Worm (Caenorhabditis elegans) whole organism, L4 larva: ENCODE measurements around the gene C55A1.1.

ENCODE experiments used
- D1046.2 ChIP-seq: fragments of 200-800 bp; sonication (Bioruptor generic); IDR thresholded peaks from 2 replicates; pipeline ENCODE4 v1.3.6; 2022; ENCODE audit warnings: missing genetic modification characterization, missing compliant biosample characterization
- F10B5.3 ChIP-seq: sonication (generic microtip); optimal IDR thresholded peaks from 2 replicates; lab custom pipeline; 2016; ENCODE audit warnings: mild to moderate bottlenecking, missing genetic modification characterization, missing compliant biosample characterization
- F49E8.2 ChIP-seq: sonication (generic microtip); optimal IDR thresholded peaks from 2 replicates; lab custom pipeline; 2016; ENCODE audit warnings: missing compliant biosample characterization, mild to moderate bottlenecking, missing genetic modification characterization, borderline replicate concordance
- Y105C5A.15 ChIP-seq: fragments of 200-800 bp; sonication (Bioruptor generic); IDR thresholded peaks from 2 replicates; pipeline ENCODE4 v1.3.6; 2022; ENCODE audit warnings: missing genetic modification characterization, missing compliant biosample characterization
- Y48G9A.11 ChIP-seq: fragments of 200-800 bp; sonication (Bioruptor generic); IDR thresholded peaks from 2 replicates; pipeline ENCODE4 v1.3.6; 2022; ENCODE audit warnings: missing genetic modification reagents, missing genetic modification characterization, missing compliant biosample characterization
- Y75B8A.6 ChIP-seq: fragments of 200-800 bp; sonication (Bioruptor generic); IDR thresholded peaks from 2 replicates; pipeline ENCODE4 v1.3.6; 2022; ENCODE audit warnings: missing genetic modification reagents, missing genetic modification characterization, missing compliant biosample characterization
- aha-1 ChIP-seq: fragments of 150-350 bp; peaks from one replicate; lab custom pipeline; 2014; ENCODE audit warnings: missing biosample characterization, missing genetic modification characterization
- aly-2 ChIP-seq: sonication (generic microtip); optimal IDR thresholded peaks from 2 replicates; lab custom pipeline; 2018; ENCODE audit warnings: missing biosample characterization, missing genetic modification characterization
- arid-1 ChIP-seq: fragments of 200-800 bp; sonication (Bioruptor generic); conservative IDR thresholded peaks from 2 replicates; pipeline ENCODE4 v1.3.6; 2022; ENCODE audit warnings: missing genetic modification reagents, missing genetic modification characterization, missing compliant biosample characterization
- ceh-62 ChIP-seq: sonication (generic microtip); optimal IDR thresholded peaks from 2 replicates; lab custom pipeline; 2017; ENCODE audit warnings: missing biosample characterization, missing genetic modification characterization
- cey-2 ChIP-seq: sonication (generic microtip); optimal IDR thresholded peaks from 3 replicates; lab custom pipeline; 2017; ENCODE audit warnings: missing genetic modification characterization, mild to moderate bottlenecking, missing compliant biosample characterization, antibody characterized with exemption, borderline replicate concordance; ENCODE audit not compliant: insufficient read depth
- daf-19 ChIP-seq: fragments of 200-800 bp; sonication (Bioruptor generic); conservative IDR thresholded peaks from 2 replicates; pipeline ENCODE4 v1.3.6; 2022; ENCODE audit warnings: missing genetic modification characterization, missing compliant biosample characterization
- daf-8 ChIP-seq: fragments of 200-800 bp; sonication (Bioruptor generic); IDR thresholded peaks from 2 replicates; pipeline ENCODE4 v1.3.6; 2022; ENCODE audit warnings: missing genetic modification characterization, missing compliant biosample characterization
- dmd-8 ChIP-seq: fragments of 200-800 bp; sonication (Bioruptor generic); IDR thresholded peaks from 2 replicates; pipeline ENCODE4 v1.3.6; 2022; ENCODE audit warnings: missing genetic modification characterization, missing compliant biosample characterization
- dmd-9 ChIP-seq: fragments of 200-800 bp; sonication (Bioruptor generic); IDR thresholded peaks from 2 replicates; pipeline ENCODE4 v1.3.6; 2022; ENCODE audit warnings: missing genetic modification reagents, missing genetic modification characterization, missing compliant biosample characterization
- dve-1 ChIP-seq: sonication (generic microtip); optimal IDR thresholded peaks from 2 replicates; lab custom pipeline; 2017; ENCODE audit warnings: antibody characterized with exemption, mild to moderate bottlenecking, missing genetic modification characterization, missing compliant biosample characterization; ENCODE audit not compliant: insufficient read depth
- egl-27 ChIP-seq: sonication (generic microtip); optimal IDR thresholded peaks from 3 replicates; lab custom pipeline; 2017; ENCODE audit warnings: missing biosample characterization, missing genetic modification reagents, missing genetic modification characterization
- fkh-10 ChIP-seq: fragments of 150-350 bp; optimal IDR thresholded peaks from 2 replicates; lab custom pipeline; 2014; ENCODE audit warnings: missing biosample characterization, missing genetic modification reagents, missing genetic modification characterization
- hlh-30 ChIP-seq: sonication (generic microtip); optimal IDR thresholded peaks from 2 replicates; lab custom pipeline; 2017; ENCODE audit warnings: antibody characterized with exemption, mild to moderate bottlenecking, missing genetic modification characterization, missing compliant biosample characterization; ENCODE audit not compliant: insufficient read depth
- lim-7 ChIP-seq: fragments of 200-800 bp; sonication (Bioruptor generic); IDR thresholded peaks from 2 replicates; pipeline ENCODE4 v1.3.6; 2022; ENCODE audit warnings: missing genetic modification characterization, missing compliant biosample characterization
- lin-1 ChIP-seq: fragments of 200-800 bp; sonication (Bioruptor generic); IDR thresholded peaks from 2 replicates; pipeline ENCODE4 v1.3.6; 2022; ENCODE audit warnings: missing genetic modification reagents, missing genetic modification characterization, missing compliant biosample characterization
- lin-29 ChIP-seq: fragments of 200-800 bp; sonication (Bioruptor generic); IDR thresholded peaks from 2 replicates; pipeline ENCODE4 v1.3.6; 2022; ENCODE audit warnings: missing genetic modification reagents, missing genetic modification characterization, missing compliant biosample characterization
- lin-39 ChIP-seq: fragments of 150-350 bp; optimal IDR thresholded peaks from 2 replicates; lab custom pipeline; 2014; ENCODE audit warnings: missing biosample characterization, missing genetic modification reagents, missing genetic modification characterization
- mdl-1 ChIP-seq, 2 experiments: fragments of 150-350 bp in 1 of 2; sonication (generic microtip) in 1 of 2; optimal IDR thresholded peaks; 2 replicates each; lab custom pipeline; 2014 to 2017; ENCODE audit warnings: missing biosample characterization in 2 of 2, missing genetic modification characterization in 2 of 2
- mdt-29 ChIP-seq: fragments of 200-800 bp; sonication (Bioruptor generic); IDR thresholded peaks from 2 replicates; pipeline ENCODE4 v1.3.6; 2022; ENCODE audit warnings: missing genetic modification reagents, missing genetic modification characterization, missing compliant biosample characterization
- mes-2 ChIP-seq: sonication (generic microtip); optimal IDR thresholded peaks from 2 replicates; lab custom pipeline; 2016; ENCODE audit warnings: missing genotype, mild to moderate bottlenecking, missing genetic modification characterization, missing compliant biosample characterization; ENCODE audit not compliant: poor library complexity, severe bottlenecking
- mxl-2 ChIP-seq: fragments of 200-800 bp; sonication (Bioruptor generic); conservative IDR thresholded peaks from 2 replicates; pipeline ENCODE4 v1.3.6; 2022; ENCODE audit warnings: missing genetic modification reagents, missing genetic modification characterization, missing compliant biosample characterization
- mxl-3 ChIP-seq: fragments of 200-800 bp; sonication (Bioruptor generic); optimal IDR thresholded peaks from 2 replicates; lab custom pipeline; 2018; ENCODE audit warnings: mild to moderate bottlenecking, missing genetic modification characterization, missing compliant biosample characterization
- nhr-102 ChIP-seq: sonication (generic microtip); optimal IDR thresholded peaks from 2 replicates; lab custom pipeline; 2016; ENCODE audit warnings: mild to moderate bottlenecking, missing genetic modification characterization, moderate library complexity, missing compliant biosample characterization
- nhr-25 ChIP-seq: sonication (generic microtip); optimal IDR thresholded peaks from 2 replicates; lab custom pipeline; 2017; ENCODE audit warnings: missing genetic modification characterization, mild to moderate bottlenecking, missing compliant biosample characterization, antibody characterized with exemption, moderate library complexity, borderline replicate concordance; ENCODE audit not compliant: insufficient read depth
- nhr-28 ChIP-seq: fragments of 150-350 bp; optimal IDR thresholded peaks from 2 replicates; lab custom pipeline; 2014; ENCODE audit warnings: missing biosample characterization, missing genetic modification characterization
- nhr-48 ChIP-seq: sonication (generic microtip); optimal IDR thresholded peaks from 2 replicates; lab custom pipeline; 2016; ENCODE audit warnings: mild to moderate bottlenecking, missing genetic modification characterization, missing compliant biosample characterization
- nhr-6 ChIP-seq: fragments of 150-350 bp; optimal IDR thresholded peaks from 2 replicates; lab custom pipeline; 2014; ENCODE audit warnings: missing biosample characterization, missing genetic modification characterization
- nhr-76 ChIP-seq: fragments of 150-350 bp; optimal IDR thresholded peaks from 2 replicates; lab custom pipeline; 2014; ENCODE audit warnings: missing biosample characterization, missing genetic modification characterization
- pqm-1 ChIP-seq: sonication (generic microtip); optimal IDR thresholded peaks from 2 replicates; lab custom pipeline; 2017; ENCODE audit warnings: missing biosample characterization, missing genetic modification characterization
- rbr-2 ChIP-seq: sonication (generic microtip); optimal IDR thresholded peaks from 2 replicates; lab custom pipeline; 2016; ENCODE audit warnings: missing genotype, missing genetic modification characterization, missing compliant biosample characterization
- saeg-2 ChIP-seq: fragments of 200-800 bp; sonication (Bioruptor generic); IDR thresholded peaks from 2 replicates; pipeline ENCODE4 v1.3.6; 2022; ENCODE audit warnings: missing genetic modification reagents, missing genetic modification characterization, missing compliant biosample characterization
- sdz-12 ChIP-seq: fragments of 200-800 bp; sonication (Bioruptor generic); optimal IDR thresholded peaks from 2 replicates; lab custom pipeline; 2018; ENCODE audit warnings: mild to moderate bottlenecking, missing genetic modification characterization, missing compliant biosample characterization
- snpc-1.2 ChIP-seq: fragments of 200-800 bp; sonication (Bioruptor generic); IDR thresholded peaks from 2 replicates; pipeline ENCODE4 v1.3.6; 2022; ENCODE audit warnings: missing genetic modification reagents, missing genetic modification characterization, missing compliant biosample characterization
- snpc-4 ChIP-seq: fragments of 150-350 bp; optimal IDR thresholded peaks from 2 replicates; lab custom pipeline; 2014; ENCODE audit warnings: missing biosample characterization, missing genetic modification characterization
- spr-3 ChIP-seq: fragments of 200-800 bp; sonication (Bioruptor generic); optimal IDR thresholded peaks from 2 replicates; lab custom pipeline; 2018; ENCODE audit warnings: mild to moderate bottlenecking, missing genetic modification characterization, missing compliant biosample characterization
- tra-1 ChIP-seq: fragments of 200-800 bp; sonication (Bioruptor generic); IDR thresholded peaks from 2 replicates; pipeline ENCODE4 v1.3.6; 2022; ENCODE audit warnings: missing genetic modification reagents, missing genetic modification characterization, missing compliant biosample characterization
- unc-130 ChIP-seq: sonication (generic microtip); optimal IDR thresholded peaks from 2 replicates; lab custom pipeline; 2016; ENCODE audit warnings: missing genetic modification reagents, missing genetic modification characterization, missing compliant biosample characterization
- unc-39 ChIP-seq: sonication (generic microtip); optimal IDR thresholded peaks from 2 replicates; lab custom pipeline; 2017; ENCODE audit warnings: missing biosample characterization, missing genetic modification characterization
- unc-62 ChIP-seq, 3 experiments: fragments of 150-350 bp in 1 of 3; sonication (generic microtip); optimal IDR thresholded peaks in 2 of 3; peaks in 1 of 3; 1 replicate in 1 of 3; 2 replicates in 2 of 3; lab custom pipeline; 2014 to 2017; ENCODE audit warnings: missing biosample characterization in 3 of 3, missing genetic modification characterization in 3 of 3, missing genetic modification reagents in 3 of 3, missing genotype in 1 of 3
- ztf-11 ChIP-seq: fragments of 150-350 bp; optimal IDR thresholded peaks from 2 replicates; lab custom pipeline; 2014; ENCODE audit warnings: missing biosample characterization, missing genetic modification characterization

C55A1.1 gene

ce11 chrV:15666718-15667117, 45.1 kb downstream of the C55A1.1 start (continued):
- no peak for TF ChIP-seq snpc-1.2 (GFP tag; lab: Robert Waterston, UW)
- TF ChIP-seq egl-27 = no peak
- no peak for TF ChIP-seq fkh-10 (GFP tag; lab: Kevin White, UChicago)
- TF ChIP-seq sdz-12 (GFP tag; lab: Kevin White, UChicago) = no peak
- TF ChIP-seq saeg-2 (GFP tag; lab: Robert Waterston, UW) = 0 out of 2 replicates have a peak, but pooled peaks have one; percentile 27
- peak; percentile 70 for TF ChIP-seq nhr-102 (tag; lab: Kevin White, UChicago)
- peak in 1 of 2 experiments; percentile 72 for TF ChIP-seq mdl-1 (tag; optimal IDR thresholded peaks at IDR 0.05; lab: Kevin White, UChicago)
- no peak for TF ChIP-seq unc-39
- TF ChIP-seq Y75B8A.6 = no peak
- TF ChIP-seq nhr-76 (tag; lab: Kevin White, UChicago) = no peak
- peak; percentile 74 for TF ChIP-seq tra-1 (GFP tag; lab: Robert Waterston, UW)
- no peak for TF ChIP-seq aha-1 (tag; lab: Kevin White, UChicago)
- no peak for TF ChIP-seq cey-2 (tag; lab: Kevin White, UChicago)
- no peak for TF ChIP-seq lim-7 (GFP tag; lab: Robert Waterston, UW)
- no peak for TF ChIP-seq unc-130 (GFP tag; lab: Kevin White, UChicago)
- no peak for TF ChIP-seq daf-8 (GFP tag; lab: Robert Waterston, UW)
- TF ChIP-seq dmd-9 (GFP tag; lab: Robert Waterston, UW) = no peak
- no peak for TF ChIP-seq unc-62 (GFP tag; optimal IDR thresholded peaks at IDR 0.05 in 1 of 2; lab: Kevin White, UChicago)
- no peak for TF ChIP-seq unc-62 (tag; optimal IDR thresholded peaks at IDR 0.05; lab: Kevin White, UChicago)
- TF ChIP-seq F10B5.3 (tag; lab: Kevin White, UChicago) = no peak
- TF ChIP-seq ztf-11 (tag; lab: Kevin White, UChicago) = no peak
- no peak for TF ChIP-seq daf-19
- no peak for TF ChIP-seq mxl-2 (GFP tag; lab: Robert Waterston, UW)
- TF ChIP-seq dmd-8 (GFP tag; lab: Robert Waterston, UW) = no peak
- TF ChIP-seq Y48G9A.11 (GFP tag; lab: Robert Waterston, UW) = no peak
- no peak for TF ChIP-seq arid-1
- TF ChIP-seq hlh-30 (tag; lab: Kevin White, UChicago) = peak; percentile 61
- TF ChIP-seq mdt-29 (GFP tag; lab: Robert Waterston, UW) = 0 out of 2 replicates have a peak, but pooled peaks have one; percentile 24
- no peak for TF ChIP-seq Y105C5A.15
- no peak for TF ChIP-seq aly-2 (tag; lab: Kevin White, UChicago)
- TF ChIP-seq ceh-62 = no peak
- peak; percentile 68 for TF ChIP-seq nhr-48 (tag; lab: Kevin White, UChicago)
- TF ChIP-seq spr-3 (GFP tag; lab: Kevin White, UChicago) = no peak
- TF ChIP-seq D1046.2 (GFP tag; lab: Robert Waterston, UW) = no peak
- TF ChIP-seq lin-1 = 0 out of 2 replicates have a peak, but pooled peaks have one; percentile 47
- peak; percentile 96 for TF ChIP-seq dve-1 (tag; lab: Kevin White, UChicago)
- TF ChIP-seq snpc-4 (tag; lab: Kevin White, UChicago) = no peak
- TF ChIP-seq nhr-28 (tag; lab: Kevin White, UChicago) = peak; percentile 93
- peak; percentile 85 for TF ChIP-seq mxl-3 (GFP tag; lab: Kevin White, UChicago)
- peak; percentile 51 for TF ChIP-seq mes-2 (tag; lab: Kevin White, UChicago)
- peak; percentile 90 for TF ChIP-seq pqm-1
- no peak for TF ChIP-seq nhr-25 (tag; lab: Kevin White, UChicago)
- TF ChIP-seq lin-39 (tag; lab: Kevin White, UChicago) = no peak
- no peak for TF ChIP-seq rbr-2 (tag; lab: Kevin White, UChicago)
- TF ChIP-seq nhr-6 (tag; lab: Kevin White, UChicago) = no peak
- no peak for TF ChIP-seq F49E8.2 (tag; lab: Kevin White, UChicago)
- no peak for TF ChIP-seq lin-29
